Fruit fly (Drosophila melanogaster) whole organism, embryonic: ENCODE data around the gene CG2129.

ENCODE experiments used
- ATbp ChIP-seq: fragments of 200-800 bp; sonication (Bioruptor generic); optimal IDR thresholded peaks from 2 replicates; lab custom pipeline; 2017; ENCODE audit warnings: missing biosample characterization, mild to moderate bottlenecking, missing genetic modification characterization, missing genetic modification reagents
- Antp ChIP-seq: fragments of 200-800 bp; sonication (Bioruptor generic); optimal IDR thresholded peaks from 3 replicates; lab custom pipeline; 2016; ENCODE audit warnings: missing biosample characterization, missing genetic modification characterization
- CG10321 ChIP-seq: fragments of 200-800 bp; sonication (Bioruptor generic); IDR thresholded peaks from 2 replicates; pipeline ENCODE4 v1.3.6; 2022; ENCODE audit warnings: missing biosample characterization, missing genetic modification characterization
- CG10543 ChIP-seq: fragments of 200-800 bp; sonication (Bioruptor generic); optimal IDR thresholded peaks from 3 replicates; lab custom pipeline; 2017; ENCODE audit warnings: missing biosample characterization, mild to moderate bottlenecking, missing genetic modification characterization, moderate library complexity
- CG12299 ChIP-seq: fragments of 200-800 bp; sonication (Bioruptor generic); optimal IDR thresholded peaks from 2 replicates; lab custom pipeline; 2018; ENCODE audit warnings: missing biosample characterization, mild to moderate bottlenecking, missing genetic modification characterization
- CG12659 ChIP-seq: fragments of 200-800 bp; sonication (Bioruptor generic); optimal IDR thresholded peaks from 3 replicates; lab custom pipeline; 2017; ENCODE audit warnings: mild to moderate bottlenecking, missing biosample characterization, missing genetic modification reagents, missing genetic modification characterization
- CG13287 ChIP-seq: fragments of 200-800 bp; sonication (Bioruptor generic); IDR thresholded peaks from 2 replicates; pipeline ENCODE4 v1.3.6; 2022; ENCODE audit warnings: missing biosample characterization, missing genetic modification characterization; ENCODE audit not compliant: partially characterized antibody
- CG15479 ChIP-seq: fragments of 200-800 bp; sonication (Bioruptor generic); optimal IDR thresholded peaks from 3 replicates; lab custom pipeline; 2019; ENCODE audit warnings: missing biosample characterization, mild to moderate bottlenecking, missing genetic modification characterization, moderate library complexity
- CG15696 ChIP-seq: fragments of 200-800 bp; sonication (Bioruptor generic); optimal IDR thresholded peaks from 2 replicates; lab custom pipeline; 2019; ENCODE audit warnings: missing biosample characterization, mild to moderate bottlenecking, missing genetic modification characterization, moderate library complexity
- CG16813 ChIP-seq: fragments of 200-800 bp; sonication (Bioruptor generic); IDR thresholded peaks from 3 replicates; pipeline ENCODE4 v1.3.6; 2022; ENCODE audit warnings: missing biosample characterization, missing genetic modification characterization; ENCODE audit not compliant: partially characterized antibody
- CG1792 ChIP-seq: fragments of 200-800 bp; sonication (Bioruptor generic); optimal IDR thresholded peaks from 2 replicates; lab custom pipeline; 2016; ENCODE audit warnings: missing biosample characterization, missing genetic modification characterization
- CG1832 ChIP-seq: fragments of 200-800 bp; sonication (Bioruptor generic); optimal IDR thresholded peaks from 2 replicates; lab custom pipeline; 2017; ENCODE audit warnings: missing biosample characterization, mild to moderate bottlenecking, missing genetic modification characterization, inconsistent platforms
- CG31365 ChIP-seq: fragments of 200-800 bp; sonication (Bioruptor generic); optimal IDR thresholded peaks from 2 replicates; lab custom pipeline; 2018; ENCODE audit warnings: missing biosample characterization, mild to moderate bottlenecking, missing genetic modification characterization
- CG33213 ChIP-seq: fragments of 200-800 bp; sonication (Bioruptor generic); optimal IDR thresholded peaks from 3 replicates; lab custom pipeline; 2016; ENCODE audit warnings: missing biosample characterization, missing genetic modification characterization
- CG43689 ChIP-seq: fragments of 200-800 bp; sonication (Bioruptor generic); IDR thresholded peaks from 2 replicates; pipeline ENCODE4 v1.3.6; 2022; ENCODE audit warnings: missing biosample characterization, missing genetic modification characterization
- CG6272 ChIP-seq: fragments of 200-800 bp; sonication (Bioruptor generic); IDR thresholded peaks from 2 replicates; pipeline ENCODE4 v1.3.6; 2022; ENCODE audit warnings: missing biosample characterization, missing genetic modification characterization
- CG6683 ChIP-seq: fragments of 200-800 bp; sonication (Bioruptor generic); optimal IDR thresholded peaks from 2 replicates; lab custom pipeline; 2017; ENCODE audit warnings: missing biosample characterization, mild to moderate bottlenecking, missing genetic modification characterization, missing genetic modification reagents
- CG8944 ChIP-seq: fragments of 200-800 bp; sonication (Bioruptor generic); optimal IDR thresholded peaks from 3 replicates; lab custom pipeline; 2016; ENCODE audit warnings: missing biosample characterization, missing genetic modification characterization
- Camta ChIP-seq: fragments of 200-800 bp; sonication (Bioruptor generic); optimal IDR thresholded peaks from 2 replicates; lab custom pipeline; 2016; ENCODE audit warnings: missing biosample characterization, missing genetic modification characterization
- Ets65A ChIP-seq: fragments of 200-800 bp; sonication (Bioruptor generic); peaks from one replicate; lab custom pipeline; 2016; ENCODE audit warnings: missing biosample characterization, missing genetic modification characterization
- Fer1 ChIP-seq: fragments of 200-800 bp; sonication (Bioruptor generic); optimal IDR thresholded peaks from 2 replicates; lab custom pipeline; 2017; ENCODE audit warnings: missing biosample characterization, mild to moderate bottlenecking, missing genetic modification characterization
- Kr ChIP-seq: fragments of 200-800 bp; sonication (Bioruptor generic); optimal IDR thresholded peaks from 2 replicates; lab custom pipeline; 2017; ENCODE audit warnings: missing biosample characterization, mild to moderate bottlenecking, missing genetic modification characterization
- Lpt ChIP-seq: fragments of >200 bp; optimal IDR thresholded peaks from 2 replicates; lab custom pipeline; 2018; ENCODE audit warnings: missing biosample characterization, missing genetic modification characterization
- Meics ChIP-seq: fragments of 200-800 bp; sonication (Bioruptor generic); optimal IDR thresholded peaks from 2 replicates; lab custom pipeline; 2017; ENCODE audit warnings: missing biosample characterization, mild to moderate bottlenecking, missing genetic modification characterization
- NC2α ChIP-seq: fragments of 200-800 bp; sonication (Bioruptor generic); optimal IDR thresholded peaks from 2 replicates; lab custom pipeline; 2016; ENCODE audit warnings: missing biosample characterization, missing genetic modification characterization
- Nf-YC ChIP-seq: fragments of 200-800 bp; optimal IDR thresholded peaks from 3 replicates; lab custom pipeline; 2019; ENCODE audit warnings: missing biosample characterization, mild to moderate bottlenecking, missing genetic modification characterization, moderate library complexity
- Oaz ChIP-seq: fragments of 200-800 bp; sonication (Bioruptor generic); IDR thresholded peaks from 2 replicates; pipeline ENCODE4 v1.3.6; 2022; ENCODE audit warnings: missing biosample characterization, missing genetic modification characterization
- Oli ChIP-seq: fragments of 200-800 bp; sonication (Bioruptor generic); optimal IDR thresholded peaks from 2 replicates; lab custom pipeline; 2018; ENCODE audit warnings: missing biosample characterization, mild to moderate bottlenecking, missing genetic modification characterization, moderate library complexity
- Scr ChIP-seq: fragments of 200-800 bp; sonication (Bioruptor generic); IDR thresholded peaks from 2 replicates; pipeline ENCODE4 v1.3.6; 2022; ENCODE audit warnings: missing biosample characterization, missing genetic modification characterization; ENCODE audit not compliant: partially characterized antibody
- Sry-β ChIP-seq: fragments of 200-800 bp; sonication (Bioruptor generic); optimal IDR thresholded peaks from 2 replicates; lab custom pipeline; 2018; ENCODE audit warnings: missing biosample characterization, mild to moderate bottlenecking, missing genetic modification characterization, moderate library complexity
- Stat92E ChIP-seq, 3 experiments: fragments of >200 bp in 2 of 3; fragments of 200-800 bp in 1 of 3; sonication (Bioruptor generic) in 1 of 3; optimal IDR thresholded peaks; 2 replicates each; lab custom pipeline; 2017 to 2019; ENCODE audit warnings: missing biosample characterization in 3 of 3, missing genetic modification characterization in 3 of 3, mild to moderate bottlenecking in 1 of 3, moderate library complexity in 1 of 3
- ab ChIP-seq: fragments of 200-800 bp; sonication (Bioruptor generic); optimal IDR thresholded peaks from 2 replicates; lab custom pipeline; 2016; ENCODE audit warnings: missing biosample characterization, missing genetic modification characterization
- corto ChIP-seq: fragments of 200-800 bp; sonication (Bioruptor generic); optimal IDR thresholded peaks from 2 replicates; lab custom pipeline; 2016; ENCODE audit warnings: missing biosample characterization, mild to moderate bottlenecking, missing genetic modification characterization, moderate library complexity
- croc ChIP-seq: fragments of 200-800 bp; sonication (Bioruptor generic); conservative IDR thresholded peaks from 3 replicates; pipeline ENCODE4 v1.3.6; 2022; ENCODE audit warnings: missing biosample characterization, missing genetic modification characterization
- dimm ChIP-seq: fragments of 200-800 bp; sonication (Bioruptor generic); IDR thresholded peaks from 2 replicates; pipeline ENCODE4 v1.3.6; 2022; ENCODE audit warnings: missing biosample characterization, missing genetic modification characterization
- esg ChIP-seq: fragments of 200-800 bp; sonication (Bioruptor generic); conservative IDR thresholded peaks from 2 replicates; pipeline ENCODE4 v1.3.6; 2022; ENCODE audit warnings: missing biosample characterization, missing genetic modification characterization
- hbn ChIP-seq: fragments of 200-800 bp; sonication (Bioruptor generic); IDR thresholded peaks from 2 replicates; pipeline ENCODE4 v1.3.6; 2022; ENCODE audit warnings: missing biosample characterization, missing genetic modification characterization; ENCODE audit not compliant: partially characterized antibody
- inv ChIP-seq: fragments of 200-800 bp; sonication (Bioruptor generic); IDR thresholded peaks from 2 replicates; pipeline ENCODE4 v1.3.6; 2022; ENCODE audit warnings: missing biosample characterization, missing genetic modification characterization; ENCODE audit not compliant: partially characterized antibody
- jigr1 ChIP-seq: fragments of 200-800 bp; sonication (Bioruptor generic); IDR thresholded peaks from 3 replicates; pipeline ENCODE4 v1.3.6; 2022; ENCODE audit warnings: missing biosample characterization, missing genetic modification characterization
- jumu ChIP-seq: fragments of 200-800 bp; sonication (Bioruptor generic); optimal IDR thresholded peaks from 3 replicates; lab custom pipeline; 2016; ENCODE audit warnings: missing biosample characterization, missing genetic modification characterization
- maf-S ChIP-seq: fragments of 200-800 bp; sonication (Bioruptor generic); optimal IDR thresholded peaks from 2 replicates; lab custom pipeline; 2016; ENCODE audit warnings: missing biosample characterization, missing genetic modification characterization
- pho ChIP-seq: fragments of 200-800 bp; sonication (Bioruptor generic); optimal IDR thresholded peaks from 2 replicates; lab custom pipeline; 2016; ENCODE audit warnings: missing biosample characterization, missing genetic modification characterization
- sc ChIP-seq, 3 experiments: fragments of >200 bp in 2 of 3; fragments of 200-800 bp in 1 of 3; sonication (Bioruptor generic) in 1 of 3; optimal IDR thresholded peaks; 2 replicates in 2 of 3; 3 replicates in 1 of 3; lab custom pipeline; 2017; ENCODE audit warnings: mild to moderate bottlenecking in 1 of 3, missing biosample characterization in 1 of 3, missing genetic modification characterization in 1 of 3, missing genetic modification reagents in 1 of 3
- sd ChIP-seq: fragments of 200-800 bp; sonication (Bioruptor generic); optimal IDR thresholded peaks from 3 replicates; lab custom pipeline; 2018; ENCODE audit warnings: missing biosample characterization, mild to moderate bottlenecking, missing genetic modification characterization, moderate library complexity
- slou ChIP-seq: fragments of 200-800 bp; sonication (Bioruptor generic); optimal IDR thresholded peaks from 3 replicates; lab custom pipeline; 2016; ENCODE audit warnings: missing biosample characterization, missing genetic modification characterization
- sr ChIP-seq: fragments of 200-800 bp; sonication (Bioruptor generic); IDR thresholded peaks from 3 replicates; pipeline ENCODE4 v1.3.6; 2022; ENCODE audit warnings: missing biosample characterization, missing genetic modification characterization
- tna ChIP-seq: fragments of 200-800 bp; sonication (Bioruptor generic); IDR thresholded peaks from 2 replicates; pipeline ENCODE4 v1.3.6; 2022; ENCODE audit warnings: missing biosample characterization, missing genetic modification characterization; ENCODE audit not compliant: partially characterized antibody
- unc-4 ChIP-seq: fragments of 200-800 bp; sonication (Bioruptor generic); IDR thresholded peaks from 2 replicates; pipeline ENCODE4 v1.3.6; 2022; ENCODE audit warnings: missing biosample characterization, missing genetic modification characterization; ENCODE audit not compliant: partially characterized antibody

Gene CG2129

DNA sequence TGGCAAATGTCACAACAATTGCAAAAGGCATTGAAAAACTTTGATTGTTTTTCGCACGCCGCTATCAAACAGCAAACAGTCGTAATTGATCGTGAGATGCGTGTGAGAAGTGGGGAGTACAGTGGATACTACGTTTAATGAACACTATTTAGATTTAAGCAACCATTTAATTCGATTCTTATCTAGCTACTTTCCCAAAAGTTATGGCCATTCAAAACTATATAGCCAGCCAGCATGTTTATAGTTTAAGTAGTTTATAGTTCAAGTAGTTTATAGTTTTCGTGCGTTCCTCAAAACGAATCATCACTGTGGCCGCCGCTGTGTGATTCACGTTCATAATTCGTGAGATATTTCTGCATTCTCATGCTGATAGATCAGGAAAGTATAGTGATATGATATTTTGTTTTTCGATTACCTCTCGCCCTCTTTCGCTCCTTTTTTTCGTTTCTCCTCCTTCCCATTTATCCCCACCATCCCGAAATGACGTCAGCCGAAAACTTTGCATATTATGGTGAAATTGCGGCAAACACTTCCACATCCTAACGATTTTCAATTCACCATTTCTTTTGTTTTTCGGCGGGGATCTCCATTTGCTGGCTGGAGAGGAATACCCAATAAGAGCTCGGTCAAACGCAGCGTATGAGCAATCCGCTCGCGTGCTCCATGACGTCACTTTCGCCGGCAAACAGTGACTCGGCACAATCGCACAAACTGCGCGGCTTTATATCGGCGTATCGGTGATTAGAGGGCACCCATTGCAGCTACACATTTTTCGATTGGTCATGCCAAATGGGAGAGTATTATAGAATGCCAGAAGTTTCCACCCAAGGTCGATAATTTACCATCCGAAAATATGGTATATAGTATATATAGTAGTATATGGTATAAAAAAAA is 32.0 kb upstream of the CG2129 start (continued):
- TF ChIP-seq pho (GFP tag; lab: Kevin White, UChicago) (peak; percentile 62), slou (GFP tag; lab: Kevin White, UChicago) (no peak), CG13287 (no peak), CG10321 (GFP tag; lab: Robert Waterston, UW) (no peak), maf-S (GFP tag; lab: Kevin White, UChicago) (peak; percentile 67), jigr1 (GFP tag; lab: Robert Waterston, UW) (no peak), CG16813 (GFP tag; lab: Robert Waterston, UW) (no peak), Nf-YC (tag; lab: Kevin White, UChicago) (peak; percentile 12), inv (GFP tag; lab: Robert Waterston, UW) (no peak), unc-4 (GFP tag; lab: Robert Waterston, UW) (no peak), sd (tag; lab: Kevin White, UChicago) (peak; percentile 21), dimm (GFP tag; lab: Robert Waterston, UW) (no peak), Antp (GFP tag; lab: Kevin White, UChicago) (peak; percentile 11), ab (GFP tag; lab: Kevin White, UChicago) (no peak), esg (GFP tag; lab: Robert Waterston, UW) (peak; percentile 42), CG33213 (GFP tag; lab: Kevin White, UChicago) (no peak), hbn (GFP tag; lab: Robert Waterston, UW) (no peak), CG8944 (GFP tag; lab: Kevin White, UChicago) (peak; percentile 36), CG15479 (GFP tag; lab: Kevin White, UChicago) (no peak), CG12659 (GFP tag; lab: Kevin White, UChicago) (peak; percentile 53), corto (GFP tag; lab: Kevin White, UChicago) (no peak), NC2α (GFP tag; lab: Kevin White, UChicago) (no peak), CG10543 (no peak), CG6272 (GFP tag; lab: Robert Waterston, UW) (no peak), croc (GFP tag; lab: Robert Waterston, UW) (no peak), CG12299 (no peak), Sry-β (GFP tag; lab: Kevin White, UChicago) (no peak), Oaz (GFP tag; lab: Robert Waterston, UW) (peak; percentile 55), Meics (peak; percentile 80), sr (no peak), Lpt (GFP tag; lab: Kevin White, UChicago) (no peak), tna (no peak), Kr (GFP tag; lab: Kevin White, UChicago) (no peak), Stat92E (GFP tag; optimal IDR thresholded peaks at IDR 0.05; lab: Kevin White, UChicago) (no peak), CG43689 (no peak), CG1832 (GFP tag; lab: Kevin White, UChicago) (no peak), CG6683 (peak; percentile 6), Ets65A (GFP tag; lab: Kevin White, UChicago) (peak; percentile 84), jumu (no peak), Scr (no peak), CG15696 (tag; lab: Kevin White, UChicago) (no peak), CG1792 (peak; percentile 63), CG31365 (tag; lab: Kevin White, UChicago) (no peak), Fer1 (GFP tag; lab: Kevin White, UChicago) (peak; percentile 75), Camta (GFP tag; lab: Kevin White, UChicago) (peak; percentile 30), Oli (tag; lab: Kevin White, UChicago) (peak; percentile 41), sc (optimal IDR thresholded peaks at IDR 0.05; lab: Kevin White, UChicago) (no peak), sc (GFP tag; optimal IDR thresholded peaks at IDR 0.05; lab: Kevin White, UChicago) (no peak), ATbp (GFP tag; lab: Kevin White, UChicago) (no peak)
